Worm (Caenorhabditis elegans): ENCODE results near the gene ttr-2.

Gene ttr-2

DNA sequence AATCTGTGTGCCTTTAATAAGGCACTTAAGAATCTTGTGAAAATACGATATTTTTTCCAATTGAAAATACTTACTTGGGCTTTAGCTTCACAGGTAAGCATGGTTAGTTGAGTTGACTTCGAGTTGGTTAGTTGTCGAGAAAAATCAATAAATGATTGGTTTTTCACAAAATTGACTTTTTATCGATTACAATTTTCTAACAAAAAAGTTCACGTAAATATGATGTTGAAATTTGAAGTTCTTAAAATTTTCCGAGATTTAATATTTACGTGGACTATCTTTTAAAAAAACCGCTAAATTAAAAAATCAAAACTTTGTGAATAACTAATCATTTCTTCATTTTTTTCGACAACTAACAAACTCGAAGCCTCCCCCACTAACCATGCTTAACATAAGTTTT, 6.8 kb upstream of the ttr-2 start, which contains the start of gene F40F12.3:
TSS of gene F40F12.3 (minus strand) at position 101 of the 400 bp plus-strand sequence.
- TF ChIP-seq unc-62 (GFP tag; optimal IDR thresholded peaks at IDR 0.05) (no peak), ztf-11 (tag; optimal IDR thresholded peaks at IDR 0.05) (no peak), nhr-10 (tag; optimal IDR thresholded peaks at IDR 0.05) (no peak), crh-2 (tag; optimal IDR thresholded peaks at IDR 0.05) (no peak), egl-27 (tag; optimal IDR thresholded peaks at IDR 0.05) (no peak), nhr-21 (tag; optimal IDR thresholded peaks at IDR 0.05) (no peak)

ce11 chrIII:9922310-9922709, 5.3 kb upstream of the ttr-2 start:
- TF ChIP-seq ceh-16 (tag; optimal IDR thresholded peaks at IDR 0.05): no peak
- TF ChIP-seq nhr-77 (tag; optimal IDR thresholded peaks at IDR 0.05): no peak
- TF ChIP-seq fos-1 (tag; optimal IDR thresholded peaks at IDR 0.05): peak; percentile 66
- TF ChIP-seq gmeb-1 (tag; optimal IDR thresholded peaks at IDR 0.05): peak; percentile 17
- no peak for TF ChIP-seq elt-1 (tag; optimal IDR thresholded peaks at IDR 0.05)

DNA sequence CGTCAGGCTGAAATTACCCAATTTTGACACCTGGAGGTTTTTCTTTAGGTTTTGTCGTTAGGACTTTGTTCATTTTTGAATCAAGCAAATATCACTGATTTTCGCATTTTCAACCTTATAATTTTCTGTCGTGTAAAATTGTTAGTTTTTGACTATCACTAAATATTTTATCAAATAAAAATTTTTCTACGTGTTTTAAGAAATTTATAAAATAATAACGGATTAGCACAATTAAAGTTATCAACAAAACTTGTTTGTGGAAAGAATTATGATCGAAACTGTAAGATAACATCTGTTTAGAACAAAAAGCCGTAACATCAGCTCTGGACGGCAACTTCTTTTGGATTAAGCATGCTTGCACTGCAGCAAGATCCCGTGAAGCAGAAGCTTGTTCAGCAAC, 4.7 kb upstream of the ttr-2 start, which contains the start of gene cbp-2:
TSS of gene cbp-2 (plus strand) at position 301 of the 400 bp plus-strand sequence.
- TF ChIP-seq ztf-11 (tag; optimal IDR thresholded peaks at IDR 0.05): no peak
- TF ChIP-seq nhr-25 (tag; optimal IDR thresholded peaks at IDR 0.05): no peak
- TF ChIP-seq nhr-6 (tag; optimal IDR thresholded peaks at IDR 0.05): no peak
- no peak for TF ChIP-seq ceh-82 (tag; optimal IDR thresholded peaks at IDR 0.05)
- TF ChIP-seq sma-9 (GFP tag; optimal IDR thresholded peaks at IDR 0.05): no peak
- TF ChIP-seq sma-9 (tag; optimal IDR thresholded peaks at IDR 0.05): no peak
- TF ChIP-seq mab-5 (tag; optimal IDR thresholded peaks at IDR 0.05): no peak
- no peak for TF ChIP-seq nhr-129 (tag; optimal IDR thresholded peaks at IDR 0.05)
- no peak for TF ChIP-seq nhr-11 (tag; optimal IDR thresholded peaks at IDR 0.05)
- TF ChIP-seq lsy-2 (tag; optimal IDR thresholded peaks at IDR 0.05): no peak
- TF ChIP-seq nhr-12 (tag; optimal IDR thresholded peaks at IDR 0.05): no peak
- TF ChIP-seq blmp-1 (tag; optimal IDR thresholded peaks at IDR 0.05; ENCODE audit: insufficient read depth): no peak
- TF ChIP-seq elt-1 (tag; optimal IDR thresholded peaks at IDR 0.05): no peak
- TF ChIP-seq sem-4 (tag; optimal IDR thresholded peaks at IDR 0.05): no peak
- no peak for TF ChIP-seq elt-3 (tag; optimal IDR thresholded peaks at IDR 0.05)

DNA sequence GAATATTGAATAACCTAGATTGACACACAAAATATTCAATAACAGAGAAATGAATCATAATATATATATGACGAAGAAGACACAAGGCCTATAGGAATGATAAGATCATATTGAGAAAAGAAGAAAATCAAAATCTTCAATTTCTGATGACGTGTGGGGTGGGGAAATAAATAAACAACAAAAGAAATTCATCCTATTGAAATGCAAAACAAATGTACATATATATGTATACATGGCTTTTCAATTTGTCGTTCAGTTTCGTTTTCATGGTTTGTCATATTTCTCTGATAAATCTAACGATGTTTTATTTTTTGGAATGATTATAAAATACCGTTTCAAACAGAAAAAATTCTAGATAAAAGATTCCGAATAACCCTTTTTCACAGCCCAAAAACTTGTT, 919 bp upstream of the ttr-2 start, which contains the start of gene ttr-3:
TSS of gene ttr-3 (minus strand) at position 101 of the 400 bp plus-strand sequence.
- TF ChIP-seq R02D3.7 (tag; optimal IDR thresholded peaks at IDR 0.05) (no peak), ztf-11 (tag; optimal IDR thresholded peaks at IDR 0.05) (no peak), nhr-21 (tag; optimal IDR thresholded peaks at IDR 0.05) (no peak), nhr-11 (tag; optimal IDR thresholded peaks at IDR 0.05) (no peak), sma-3 (GFP tag; optimal IDR thresholded peaks at IDR 0.05) (peak; percentile 1)

DNA sequence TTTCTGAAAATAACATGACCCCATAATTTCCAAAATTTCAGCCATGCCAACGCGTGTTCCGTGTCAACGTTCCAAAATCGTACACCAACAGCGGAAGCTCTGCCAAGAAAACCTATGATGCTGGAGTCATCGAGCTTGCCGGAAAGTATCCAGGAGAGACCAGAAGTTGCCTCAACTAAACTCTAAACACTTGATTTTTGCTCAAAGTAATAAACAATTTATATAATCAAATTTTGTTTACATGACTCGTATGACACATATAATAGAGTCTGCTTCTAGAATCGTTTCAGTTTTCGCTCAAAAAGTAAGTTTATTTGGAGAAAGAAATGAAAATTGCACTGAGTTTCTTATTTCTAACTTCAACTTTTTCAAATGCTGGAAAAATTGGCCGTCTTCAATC, 1.2 kb downstream of the ttr-2 start, which contains the start of gene ttr-1:
TSS of gene ttr-1 (plus strand) at position 301 of the 400 bp plus-strand sequence.
- TF ChIP-seq gmeb-1 (tag; optimal IDR thresholded peaks at IDR 0.05) (no peak), unc-39 (tag; optimal IDR thresholded peaks at IDR 0.05) (no peak), fos-1 (tag; optimal IDR thresholded peaks at IDR 0.05) (no peak), aly-2 (tag; optimal IDR thresholded peaks at IDR 0.05) (no peak), F13H6.1 (tag; optimal IDR thresholded peaks at IDR 0.05) (no peak), ztf-11 (tag; optimal IDR thresholded peaks at IDR 0.05) (no peak)

ce11 chrIII:9929525-9929924, 2.0 kb downstream of the ttr-2 start:
- TF ChIP-seq ceh-16 (tag; optimal IDR thresholded peaks at IDR 0.05) (no peak), zag-1 (tag; optimal IDR thresholded peaks at IDR 0.05) (no peak), gmeb-1 (tag; optimal IDR thresholded peaks at IDR 0.05) (no peak), unc-62 (GFP tag; optimal IDR thresholded peaks at IDR 0.05) (no peak), nhr-25 (tag; optimal IDR thresholded peaks at IDR 0.05) (no peak), mbf-1 (tag; optimal IDR thresholded peaks at IDR 0.05) (no peak), elt-1 (tag; optimal IDR thresholded peaks at IDR 0.05) (no peak), skn-1 (tag; optimal IDR thresholded peaks at IDR 0.05) (no peak), elt-3 (tag; optimal IDR thresholded peaks at IDR 0.05) (no peak), unc-39 (tag; optimal IDR thresholded peaks at IDR 0.05) (no peak), R02D3.7 (tag; optimal IDR thresholded peaks at IDR 0.05) (no peak), peb-1 (tag; optimal IDR thresholded peaks at IDR 0.05) (no peak), sma-3 (GFP tag; optimal IDR thresholded peaks at IDR 0.05) (no peak), nhr-10 (tag; optimal IDR thresholded peaks at IDR 0.05) (no peak), sma-9 (GFP tag; optimal IDR thresholded peaks at IDR 0.05) (no peak), sma-9 (tag; optimal IDR thresholded peaks at IDR 0.05) (no peak), ztf-1 (GFP tag; conservative IDR thresholded peaks at IDR 0.05) (no peak), fos-1 (tag; optimal IDR thresholded peaks at IDR 0.05) (no peak), nhr-11 (tag; optimal IDR thresholded peaks at IDR 0.05) (no peak)

All from whole organism, L2 larva.